Worm (Caenorhabditis elegans) whole organism, L3 larva: ENCODE results near the gene ZK370.6.

ENCODE experiments used
- ZK546.5 ChIP-seq: sonication (generic microtip); optimal IDR thresholded peaks from 2 replicates; lab custom pipeline; 2017; ENCODE audit warnings: missing biosample characterization, missing genetic modification characterization
- egl-27 ChIP-seq: sonication (generic microtip); optimal IDR thresholded peaks from 4 replicates; lab custom pipeline; 2017; ENCODE audit warnings: missing biosample characterization, missing genetic modification reagents, missing genetic modification characterization
- fkh-10 ChIP-seq: sonication (generic microtip); optimal IDR thresholded peaks from 2 replicates; lab custom pipeline; 2017; ENCODE audit warnings: missing biosample characterization, missing genetic modification reagents, missing genetic modification characterization
- mdl-1 ChIP-seq: fragments of 150-350 bp; optimal IDR thresholded peaks from 2 replicates; lab custom pipeline; 2014; ENCODE audit warnings: missing biosample characterization, missing genetic modification characterization
- nhr-12 ChIP-seq: fragments of 150-350 bp; optimal IDR thresholded peaks from 2 replicates; lab custom pipeline; 2014; ENCODE audit warnings: missing biosample characterization, missing genetic modification characterization
- nhr-28 ChIP-seq: fragments of 150-350 bp; optimal IDR thresholded peaks from 2 replicates; lab custom pipeline; 2014; ENCODE audit warnings: missing biosample characterization, missing genetic modification characterization
- tbx-2 ChIP-seq: sonication (generic microtip); optimal IDR thresholded peaks from 2 replicates; lab custom pipeline; 2016; ENCODE audit warnings: mild to moderate bottlenecking, missing genetic modification characterization, missing compliant biosample characterization
- zag-1 ChIP-seq: fragments of 150-350 bp; optimal IDR thresholded peaks from 2 replicates; lab custom pipeline; 2014; ENCODE audit warnings: missing biosample characterization, missing genetic modification characterization
- ztf-11 ChIP-seq: fragments of 150-350 bp; optimal IDR thresholded peaks from 2 replicates; lab custom pipeline; 2014; ENCODE audit warnings: missing biosample characterization, missing genetic modification characterization

DNA sequence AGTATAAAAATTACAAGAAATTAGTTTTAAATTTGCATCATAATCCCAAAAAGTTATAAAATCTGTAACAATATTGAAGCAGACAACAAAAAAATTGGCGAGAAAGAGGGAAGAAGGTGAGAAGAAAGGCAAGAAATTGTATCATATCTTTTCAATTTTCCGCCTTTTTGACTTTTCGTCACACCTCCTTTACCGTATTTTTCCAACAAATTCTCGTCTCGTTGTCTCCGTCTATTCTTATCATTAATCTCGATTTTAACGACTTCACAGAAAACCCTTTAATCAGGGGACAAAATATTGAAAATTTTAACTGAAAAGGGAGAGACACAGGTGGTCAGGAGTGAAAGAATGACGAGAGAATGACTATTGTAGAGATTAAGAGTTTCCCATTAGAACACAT is 30.7 kb downstream of the ZK370.6 start:
- no peak for TF ChIP-seq mdl-1
- no peak for TF ChIP-seq fkh-10
- no peak for TF ChIP-seq nhr-12 (tag; lab: Kevin White, UChicago)
- no peak for TF ChIP-seq egl-27 (tag; lab: Kevin White, UChicago)
- TF ChIP-seq ztf-11, result no peak
- no peak for TF ChIP-seq nhr-28 (tag; lab: Kevin White, UChicago)
- no peak for TF ChIP-seq zag-1
- no peak for TF ChIP-seq ZK546.5 (tag; lab: Kevin White, UChicago)
- TF ChIP-seq tbx-2 (tag; lab: Kevin White, UChicago), result no peak
